Fruit fly (Drosophila melanogaster) whole organism, embryonic: ENCODE data around the gene CG34348.
A peak's percentile ranks its signal among the peaks of the same experiment; 100 is the strongest.

ENCODE experiments used
- Abd-B ChIP-seq: fragments of 200-800 bp; sonication (Bioruptor generic); optimal IDR thresholded peaks from 2 replicates; lab custom pipeline; 2018; ENCODE audit warnings: missing biosample characterization, mild to moderate bottlenecking, missing genetic modification characterization, moderate library complexity
- B-H2 ChIP-seq: fragments of 200-800 bp; sonication (Bioruptor generic); optimal IDR thresholded peaks from 2 replicates; lab custom pipeline; 2018; ENCODE audit warnings: missing biosample characterization, mild to moderate bottlenecking, missing genetic modification characterization
- CG10959 ChIP-seq: fragments of 200-800 bp; sonication (Bioruptor generic); IDR thresholded peaks from 2 replicates; pipeline ENCODE4 v1.3.6; 2022; ENCODE audit warnings: missing biosample characterization, missing genetic modification characterization
- CG11456 ChIP-seq: fragments of 200-800 bp; sonication (Bioruptor generic); IDR thresholded peaks from 3 replicates; pipeline ENCODE4 v1.3.6; 2022; ENCODE audit warnings: missing biosample characterization, missing genetic modification characterization
- CG11560 ChIP-seq: fragments of 200-800 bp; sonication (Bioruptor generic); IDR thresholded peaks from 3 replicates; pipeline ENCODE4 v1.3.6; 2022; ENCODE audit warnings: missing biosample characterization, missing genetic modification characterization
- CG14441 ChIP-seq: fragments of 200-800 bp; sonication (Bioruptor generic); IDR thresholded peaks from 2 replicates; pipeline ENCODE4 v1.3.6; 2022; ENCODE audit warnings: missing biosample characterization, missing genetic modification characterization
- CG17912 ChIP-seq: fragments of 200-800 bp; sonication (Bioruptor generic); optimal IDR thresholded peaks from 2 replicates; lab custom pipeline; 2018; ENCODE audit warnings: missing biosample characterization, mild to moderate bottlenecking, missing genetic modification characterization
- CG1792 ChIP-seq: fragments of 200-800 bp; sonication (Bioruptor generic); optimal IDR thresholded peaks from 2 replicates; lab custom pipeline; 2016; ENCODE audit warnings: missing biosample characterization, missing genetic modification characterization
- CG1832 ChIP-seq: fragments of 200-800 bp; sonication (Bioruptor generic); optimal IDR thresholded peaks from 2 replicates; lab custom pipeline; 2017; ENCODE audit warnings: missing biosample characterization, mild to moderate bottlenecking, missing genetic modification characterization, inconsistent platforms
- CG18619 ChIP-seq: fragments of 200-800 bp; sonication (Bioruptor generic); optimal IDR thresholded peaks from 3 replicates; lab custom pipeline; 2017; ENCODE audit warnings: missing biosample characterization, mild to moderate bottlenecking, missing genetic modification characterization
- CG2875 ChIP-seq: fragments of 200-800 bp; sonication (Bioruptor generic); optimal IDR thresholded peaks from 2 replicates; lab custom pipeline; 2017; ENCODE audit warnings: missing biosample characterization, mild to moderate bottlenecking, missing genetic modification characterization, missing genetic modification reagents
- CG2889 ChIP-seq: fragments of 200-800 bp; sonication (Bioruptor generic); IDR thresholded peaks from 3 replicates; pipeline ENCODE4 v1.3.6; 2022; ENCODE audit warnings: missing biosample characterization, missing genetic modification characterization
- CG32772 ChIP-seq: fragments of 200-800 bp; sonication (Bioruptor generic); IDR thresholded peaks from 2 replicates; pipeline ENCODE4 v1.3.6; 2022; ENCODE audit warnings: missing biosample characterization, missing genetic modification characterization
- CG34422 ChIP-seq: fragments of 200-800 bp; sonication (Bioruptor generic); IDR thresholded peaks from 3 replicates; pipeline ENCODE4 v1.3.6; 2022; ENCODE audit warnings: missing biosample characterization, missing genetic modification characterization
- CG3995 ChIP-seq: fragments of 200-800 bp; sonication (Bioruptor generic); optimal IDR thresholded peaks from 3 replicates; lab custom pipeline; 2016; ENCODE audit warnings: missing biosample characterization, missing genetic modification characterization
- CG42726 ChIP-seq: fragments of 200-800 bp; sonication (Bioruptor generic); IDR thresholded peaks from 2 replicates; pipeline ENCODE4 v1.3.6; 2022; ENCODE audit warnings: missing biosample characterization, missing genetic modification characterization; ENCODE audit not compliant: partially characterized antibody
- CG4328 ChIP-seq: fragments of 200-800 bp; sonication (Bioruptor generic); optimal IDR thresholded peaks from 3 replicates; lab custom pipeline; 2017; ENCODE audit warnings: missing biosample characterization, missing genetic modification reagents, missing genetic modification characterization
- CG6791 ChIP-seq: fragments of 200-800 bp; sonication (Bioruptor generic); IDR thresholded peaks from 3 replicates; pipeline ENCODE4 v1.3.6; 2022; ENCODE audit warnings: missing biosample characterization, missing genetic modification characterization; ENCODE audit not compliant: partially characterized antibody
- CG8388 ChIP-seq: fragments of 200-800 bp; sonication (Bioruptor generic); optimal IDR thresholded peaks from 2 replicates; lab custom pipeline; 2019; ENCODE audit warnings: missing biosample characterization, mild to moderate bottlenecking, missing genetic modification characterization, moderate library complexity
- CG8924 ChIP-seq: fragments of 200-800 bp; optimal IDR thresholded peaks from 3 replicates; lab custom pipeline; 2019; ENCODE audit warnings: missing biosample characterization, mild to moderate bottlenecking, missing genetic modification characterization, moderate library complexity
- Doc3 ChIP-seq: fragments of 200-800 bp; sonication (Bioruptor generic); IDR thresholded peaks from 3 replicates; pipeline ENCODE4 v1.3.6; 2022; ENCODE audit warnings: missing biosample characterization, missing genetic modification characterization; ENCODE audit not compliant: partially characterized antibody
- Fer2 ChIP-seq: fragments of 200-800 bp; sonication (Bioruptor generic); optimal IDR thresholded peaks from 2 replicates; lab custom pipeline; 2018; ENCODE audit warnings: missing biosample characterization, mild to moderate bottlenecking, missing genetic modification characterization, moderate library complexity
- Hand ChIP-seq: fragments of 200-800 bp; sonication (Bioruptor generic); optimal IDR thresholded peaks from 2 replicates; lab custom pipeline; 2017; ENCODE audit warnings: mild to moderate bottlenecking, missing biosample characterization, missing genetic modification reagents, missing genetic modification characterization
- Hmx ChIP-seq: fragments of 200-800 bp; sonication (Bioruptor generic); optimal IDR thresholded peaks from 2 replicates; lab custom pipeline; 2016; ENCODE audit warnings: missing biosample characterization, missing genetic modification characterization
- Jarid2 ChIP-seq: fragments of 200-800 bp; sonication (Bioruptor generic); optimal IDR thresholded peaks from 3 replicates; lab custom pipeline; 2017; ENCODE audit warnings: mild to moderate bottlenecking, missing biosample characterization, missing genetic modification reagents, missing genetic modification characterization
- Max ChIP-seq: fragments of 200-800 bp; sonication (Bioruptor generic); optimal IDR thresholded peaks from 2 replicates; lab custom pipeline; 2016; ENCODE audit warnings: missing biosample characterization, mild to moderate bottlenecking, missing genetic modification characterization
- Med ChIP-seq: fragments of 200-800 bp; sonication (Bioruptor generic); peaks from one replicate; lab custom pipeline; 2016; ENCODE audit warnings: missing biosample characterization, missing genetic modification characterization, mild to moderate bottlenecking, inconsistent platforms, moderate library complexity
- NC2α ChIP-seq: fragments of 200-800 bp; sonication (Bioruptor generic); optimal IDR thresholded peaks from 2 replicates; lab custom pipeline; 2016; ENCODE audit warnings: missing biosample characterization, missing genetic modification characterization
- NfI ChIP-seq: fragments of 200-800 bp; sonication (Bioruptor generic); optimal IDR thresholded peaks from 3 replicates; lab custom pipeline; 2018; ENCODE audit warnings: missing biosample characterization, mild to moderate bottlenecking, missing genetic modification characterization, moderate library complexity
- Sox102F ChIP-seq: fragments of 200-800 bp; sonication (Bioruptor generic); optimal IDR thresholded peaks from 2 replicates; lab custom pipeline; 2018; ENCODE audit warnings: missing biosample characterization, mild to moderate bottlenecking, missing genetic modification characterization, moderate library complexity
- Sry-δ ChIP-seq: fragments of 200-800 bp; sonication (Bioruptor generic); optimal IDR thresholded peaks from 2 replicates; lab custom pipeline; 2016; ENCODE audit warnings: missing biosample characterization, missing genetic modification characterization
- Usf ChIP-seq: fragments of 200-800 bp; sonication (Bioruptor generic); optimal IDR thresholded peaks from 2 replicates; lab custom pipeline; 2017; ENCODE audit warnings: missing genotype, missing biosample characterization, missing genetic modification characterization
- bigmax ChIP-seq: fragments of 200-800 bp; sonication (Bioruptor generic); optimal IDR thresholded peaks from 2 replicates; lab custom pipeline; 2018; ENCODE audit warnings: missing biosample characterization, mild to moderate bottlenecking, missing genetic modification characterization
- btn ChIP-seq: fragments of 200-800 bp; sonication (Bioruptor generic); optimal IDR thresholded peaks from 2 replicates; lab custom pipeline; 2016; ENCODE audit warnings: missing biosample characterization, missing genetic modification characterization
- ems ChIP-seq: fragments of 200-800 bp; sonication (Bioruptor generic); optimal IDR thresholded peaks from 3 replicates; lab custom pipeline; 2016; ENCODE audit warnings: missing biosample characterization, missing genetic modification characterization
- ewg ChIP-seq: fragments of 200-800 bp; sonication (Bioruptor generic); optimal IDR thresholded peaks from 3 replicates; lab custom pipeline; 2017; ENCODE audit warnings: mild to moderate bottlenecking, missing biosample characterization, missing genetic modification reagents, missing genetic modification characterization
- grn ChIP-seq: fragments of 200-800 bp; sonication (Bioruptor generic); optimal IDR thresholded peaks from 3 replicates; lab custom pipeline; 2017; ENCODE audit warnings: missing biosample characterization, missing genetic modification characterization
- jigr1 ChIP-seq: fragments of 200-800 bp; sonication (Bioruptor generic); IDR thresholded peaks from 3 replicates; pipeline ENCODE4 v1.3.6; 2022; ENCODE audit warnings: missing biosample characterization, missing genetic modification characterization
- jumu ChIP-seq: fragments of 200-800 bp; sonication (Bioruptor generic); optimal IDR thresholded peaks from 3 replicates; lab custom pipeline; 2016; ENCODE audit warnings: missing biosample characterization, missing genetic modification characterization
- lbe ChIP-seq: fragments of 200-800 bp; sonication (Bioruptor generic); optimal IDR thresholded peaks from 2 replicates; lab custom pipeline; 2016; ENCODE audit warnings: missing biosample characterization, mild to moderate bottlenecking, missing genetic modification characterization
- lov ChIP-seq, 2 experiments: fragments of 200-800 bp in 1 of 2; fragments of >200 bp in 1 of 2; sonication (Bioruptor generic) in 1 of 2; IDR thresholded peaks in 1 of 2; optimal IDR thresholded peaks in 1 of 2; 2 replicates in 1 of 2; 3 replicates in 1 of 2; pipeline versions ENCODE4 v1.3.6 to Lab custom; 2017 to 2022; ENCODE audit warnings: missing biosample characterization in 1 of 2, missing genetic modification characterization in 1 of 2
- nerfin-1 ChIP-seq: fragments of 200-800 bp; sonication (Bioruptor generic); optimal IDR thresholded peaks from 3 replicates; lab custom pipeline; 2019; ENCODE audit warnings: missing biosample characterization, mild to moderate bottlenecking, missing genetic modification characterization, moderate library complexity
- nerfin-2 ChIP-seq: fragments of 200-800 bp; sonication (Bioruptor generic); IDR thresholded peaks from 2 replicates; pipeline ENCODE4 v1.3.6; 2022; ENCODE audit warnings: missing biosample characterization, missing genetic modification characterization; ENCODE audit not compliant: partially characterized antibody
- repo ChIP-seq: fragments of 200-800 bp; sonication (Bioruptor generic); optimal IDR thresholded peaks from 2 replicates; lab custom pipeline; 2016; ENCODE audit warnings: missing biosample characterization, missing genetic modification characterization
- salm ChIP-seq: fragments of 200-800 bp; sonication (Bioruptor generic); optimal IDR thresholded peaks from 2 replicates; lab custom pipeline; 2018; ENCODE audit warnings: missing biosample characterization, mild to moderate bottlenecking, missing genetic modification characterization
- schlank ChIP-seq: fragments of 200-800 bp; sonication (Bioruptor generic); optimal IDR thresholded peaks from 2 replicates; lab custom pipeline; 2018; ENCODE audit warnings: missing biosample characterization, mild to moderate bottlenecking, missing genetic modification characterization
- slbo ChIP-seq: fragments of 200-800 bp; sonication (Bioruptor generic); IDR thresholded peaks from 2 replicates; pipeline ENCODE4 v1.3.6; 2022; ENCODE audit warnings: missing biosample characterization, missing genetic modification characterization
- tll ChIP-seq, 2 experiments: fragments of 200-800 bp in 1 of 2; fragments of >200 bp in 1 of 2; sonication (Bioruptor generic) in 1 of 2; optimal IDR thresholded peaks; 2 replicates each; lab custom pipeline; 2017 to 2019; ENCODE audit warnings: missing biosample characterization in 2 of 2, missing genetic modification characterization in 2 of 2, mild to moderate bottlenecking in 1 of 2, moderate library complexity in 1 of 2
- tup ChIP-seq: fragments of 200-800 bp; sonication (Bioruptor generic); optimal IDR thresholded peaks from 2 replicates; lab custom pipeline; 2016; ENCODE audit warnings: missing biosample characterization, mild to moderate bottlenecking, missing genetic modification characterization, moderate library complexity
- zen2 ChIP-seq: fragments of 200-800 bp; sonication (Bioruptor generic); IDR thresholded peaks from 3 replicates; pipeline ENCODE4 v1.3.6; 2022; ENCODE audit warnings: missing biosample characterization, missing genetic modification characterization; ENCODE audit not compliant: partially characterized antibody

CG34348 gene

dm6 chrX:11348829-11349228 lies 9.2 kb downstream of the CG34348 start, which contains the start of gene CG1738 (continued):
- TF ChIP-seq CG6791 (GFP tag; lab: Robert Waterston, UW) = no peak
- no peak for TF ChIP-seq tup (GFP tag; lab: Kevin White, UChicago)
- no peak for TF ChIP-seq Usf (GFP tag; lab: Kevin White, UChicago)
- TF ChIP-seq Doc3 (GFP tag; lab: Robert Waterston, UW) = no peak
- TF ChIP-seq Jarid2 (GFP tag; lab: Kevin White, UChicago) = no peak
- TF ChIP-seq CG8924 (tag; lab: Kevin White, UChicago) = peak; percentile 5
- no peak for TF ChIP-seq grn (GFP tag; lab: Kevin White, UChicago)
- no peak for TF ChIP-seq CG32772 (GFP tag; lab: Robert Waterston, UW)
- no peak for TF ChIP-seq zen2
- TF ChIP-seq B-H2 (GFP tag; lab: Kevin White, UChicago) = no peak
- TF ChIP-seq Med (GFP tag; lab: Kevin White, UChicago) = peak; percentile 79
- TF ChIP-seq salm (tag; lab: Kevin White, UChicago) = no peak
- no peak for TF ChIP-seq CG10959
- TF ChIP-seq nerfin-2 (GFP tag; lab: Robert Waterston, UW) = no peak
- no peak for TF ChIP-seq lbe (GFP tag; lab: Kevin White, UChicago)
- no peak for TF ChIP-seq jigr1 (GFP tag; lab: Robert Waterston, UW)
- TF ChIP-seq Fer2 (tag; lab: Kevin White, UChicago) = no peak
- TF ChIP-seq lov (optimal IDR thresholded peaks at IDR 0.05; lab: Kevin White, UChicago) = no peak
- no peak for TF ChIP-seq lov (GFP tag; IDR thresholded peaks at IDR 0.05; lab: Robert Waterston, UW)
- TF ChIP-seq tll (GFP tag; optimal IDR thresholded peaks at IDR 0.05; lab: Kevin White, UChicago) = no peak
- no peak for TF ChIP-seq CG2875 (GFP tag; lab: Kevin White, UChicago)
- no peak for TF ChIP-seq NC2α (GFP tag; lab: Kevin White, UChicago)
- TF ChIP-seq schlank (tag; lab: Kevin White, UChicago) = no peak
- TF ChIP-seq CG42726 (GFP tag; lab: Robert Waterston, UW) = no peak
- no peak for TF ChIP-seq Sry-δ (GFP tag; lab: Kevin White, UChicago)
- TF ChIP-seq CG1792 (GFP tag; lab: Kevin White, UChicago) = no peak
- peak; percentile 55 for TF ChIP-seq slbo (GFP tag; lab: Robert Waterston, UW)
- peak; percentile 3 for TF ChIP-seq Abd-B (GFP tag; lab: Kevin White, UChicago)
- TF ChIP-seq CG2889 (GFP tag; lab: Robert Waterston, UW) = no peak
- TF ChIP-seq CG14441 (GFP tag; lab: Robert Waterston, UW) = no peak
- TF ChIP-seq CG1832 (GFP tag; lab: Kevin White, UChicago) = no peak
- no peak for TF ChIP-seq bigmax
- TF ChIP-seq CG8388 (GFP tag; lab: Kevin White, UChicago) = peak; percentile 7
- no peak for TF ChIP-seq Max (GFP tag; lab: Kevin White, UChicago)
- no peak for TF ChIP-seq Sox102F (GFP tag; lab: Kevin White, UChicago)
- no peak for TF ChIP-seq CG11456 (GFP tag; lab: Robert Waterston, UW)
- TF ChIP-seq nerfin-1 = no peak
- TF ChIP-seq ems (GFP tag; lab: Kevin White, UChicago) = no peak
- TF ChIP-seq CG3995 (GFP tag; lab: Kevin White, UChicago) = no peak
- 0 out of 3 replicates have a peak, but pooled peaks have one; percentile 44 for TF ChIP-seq CG34422 (GFP tag; lab: Robert Waterston, UW)
- no peak for TF ChIP-seq CG11560 (tag; lab: Robert Waterston, UW)
- TF ChIP-seq jumu (GFP tag; lab: Kevin White, UChicago) = no peak
- no peak for TF ChIP-seq CG4328 (GFP tag; lab: Kevin White, UChicago)
- TF ChIP-seq CG17912 = no peak
- no peak for TF ChIP-seq repo (GFP tag; lab: Kevin White, UChicago)
- no peak for TF ChIP-seq Hmx (GFP tag; lab: Kevin White, UChicago)
- no peak for TF ChIP-seq CG18619 (GFP tag; lab: Kevin White, UChicago)
- no peak for TF ChIP-seq btn (GFP tag; lab: Kevin White, UChicago)
- TF ChIP-seq NfI (GFP tag; lab: Kevin White, UChicago) = no peak
- no peak for TF ChIP-seq ewg (GFP tag; lab: Kevin White, UChicago)
- no peak for TF ChIP-seq Hand (GFP tag; lab: Kevin White, UChicago)
